Fruit fly (Drosophila melanogaster) whole organism, embryonic: ENCODE results near the gene Cyp310a1.
A peak's percentile ranks its signal among the peaks of the same experiment; 100 is the strongest.

ENCODE experiments used
- Abd-B ChIP-seq: fragments of 200-800 bp; sonication (Bioruptor generic); optimal IDR thresholded peaks from 2 replicates; lab custom pipeline; 2018; ENCODE audit warnings: missing biosample characterization, mild to moderate bottlenecking, missing genetic modification characterization, moderate library complexity
- Atf-2 ChIP-seq: fragments of 200-800 bp; sonication (Bioruptor generic); optimal IDR thresholded peaks from 2 replicates; lab custom pipeline; 2016; ENCODE audit warnings: missing biosample characterization, missing genetic modification characterization
- CG10267 ChIP-seq: fragments of 200-800 bp; sonication (Bioruptor generic); optimal IDR thresholded peaks from 2 replicates; lab custom pipeline; 2018; ENCODE audit warnings: missing biosample characterization, mild to moderate bottlenecking, missing genetic modification characterization, moderate library complexity
- CG11085 ChIP-seq: fragments of 200-800 bp; sonication (Bioruptor generic); IDR thresholded peaks from 2 replicates; pipeline ENCODE4 v1.3.6; 2022; ENCODE audit warnings: missing biosample characterization, missing genetic modification characterization
- CG11093 ChIP-seq: fragments of 200-800 bp; sonication (Bioruptor generic); IDR thresholded peaks from 3 replicates; pipeline ENCODE4 v1.3.6; 2022; ENCODE audit warnings: missing biosample characterization, missing genetic modification characterization
- CG11560 ChIP-seq: fragments of 200-800 bp; sonication (Bioruptor generic); IDR thresholded peaks from 3 replicates; pipeline ENCODE4 v1.3.6; 2022; ENCODE audit warnings: missing biosample characterization, missing genetic modification characterization
- CG14710 ChIP-seq: fragments of 200-800 bp; sonication (Bioruptor generic); optimal IDR thresholded peaks from 3 replicates; lab custom pipeline; 2019; ENCODE audit warnings: missing biosample characterization, mild to moderate bottlenecking, missing genetic modification characterization, moderate library complexity
- CG2199 ChIP-seq: fragments of 200-800 bp; sonication (Bioruptor generic); IDR thresholded peaks from 3 replicates; pipeline ENCODE4 v1.3.6; 2022; ENCODE audit warnings: missing biosample characterization, missing genetic modification characterization
- CG2678 ChIP-seq: fragments of 200-800 bp; sonication (Bioruptor generic); optimal IDR thresholded peaks from 3 replicates; lab custom pipeline; 2019; ENCODE audit warnings: missing biosample characterization, mild to moderate bottlenecking, missing genetic modification characterization, moderate library complexity
- CG2889 ChIP-seq: fragments of 200-800 bp; sonication (Bioruptor generic); IDR thresholded peaks from 3 replicates; pipeline ENCODE4 v1.3.6; 2022; ENCODE audit warnings: missing biosample characterization, missing genetic modification characterization
- CG30020 ChIP-seq: fragments of 200-800 bp; optimal IDR thresholded peaks from 2 replicates; lab custom pipeline; 2019; ENCODE audit warnings: missing biosample characterization, mild to moderate bottlenecking, missing genetic modification characterization, moderate library complexity
- CG31441 ChIP-seq: fragments of 200-800 bp; sonication (Bioruptor generic); IDR thresholded peaks from 2 replicates; pipeline ENCODE4 v1.3.6; 2022; ENCODE audit warnings: missing biosample characterization, missing genetic modification characterization
- CG3163 ChIP-seq: fragments of 200-800 bp; sonication (Bioruptor generic); optimal IDR thresholded peaks from 3 replicates; lab custom pipeline; 2016; ENCODE audit warnings: missing biosample characterization, missing genetic modification characterization
- CG34224 ChIP-seq: fragments of 200-800 bp; sonication (Bioruptor generic); IDR thresholded peaks from 3 replicates; pipeline ENCODE4 v1.3.6; 2022; ENCODE audit warnings: missing biosample characterization, missing genetic modification characterization; ENCODE audit not compliant: partially characterized antibody
- CG3838 ChIP-seq: fragments of 200-800 bp; sonication (Bioruptor generic); optimal IDR thresholded peaks from 3 replicates; lab custom pipeline; 2016; ENCODE audit warnings: missing biosample characterization, missing genetic modification characterization
- CG3995 ChIP-seq: fragments of 200-800 bp; sonication (Bioruptor generic); optimal IDR thresholded peaks from 3 replicates; lab custom pipeline; 2016; ENCODE audit warnings: missing biosample characterization, missing genetic modification characterization
- CG4360 ChIP-seq: fragments of 200-800 bp; sonication (Bioruptor generic); IDR thresholded peaks from 2 replicates; pipeline ENCODE4 v1.3.6; 2022; ENCODE audit warnings: missing biosample characterization, missing genetic modification characterization
- CG6765 ChIP-seq: fragments of 200-800 bp; sonication (Bioruptor generic); optimal IDR thresholded peaks from 3 replicates; lab custom pipeline; 2017; ENCODE audit warnings: missing biosample characterization, mild to moderate bottlenecking, missing genetic modification characterization
- CG9797 ChIP-seq: fragments of 200-800 bp; sonication (Bioruptor generic); optimal IDR thresholded peaks from 3 replicates; lab custom pipeline; 2018; ENCODE audit warnings: missing biosample characterization, mild to moderate bottlenecking, missing genetic modification characterization
- CTCF ChIP-seq: fragments of 200-800 bp; sonication (Bioruptor generic); optimal IDR thresholded peaks from 2 replicates; lab custom pipeline; 2017; ENCODE audit warnings: missing biosample characterization, mild to moderate bottlenecking, missing genetic modification characterization, moderate library complexity
- CoRest ChIP-seq: fragments of 200-800 bp; sonication (Bioruptor generic); optimal IDR thresholded peaks from 3 replicates; lab custom pipeline; 2018; ENCODE audit warnings: missing biosample characterization, mild to moderate bottlenecking, missing genetic modification characterization, moderate library complexity
- CrebB ChIP-seq: fragments of 200-800 bp; sonication (Bioruptor generic); optimal IDR thresholded peaks from 3 replicates; lab custom pipeline; 2018; ENCODE audit warnings: missing biosample characterization, mild to moderate bottlenecking, missing genetic modification characterization
- D19B ChIP-seq: fragments of 200-800 bp; sonication (Bioruptor generic); optimal IDR thresholded peaks from 2 replicates; lab custom pipeline; 2017; ENCODE audit warnings: missing biosample characterization, mild to moderate bottlenecking, missing genetic modification characterization
- Dfd ChIP-seq, 2 experiments: fragments of >200 bp; optimal IDR thresholded peaks; 2 replicates each; lab custom pipeline; 2017; ENCODE audit warnings: missing biosample characterization in 2 of 2, missing genetic modification characterization in 2 of 2
- Dip3 ChIP-seq: fragments of 200-800 bp; sonication (Bioruptor generic); optimal IDR thresholded peaks from 3 replicates; lab custom pipeline; 2016; ENCODE audit warnings: missing biosample characterization, missing genetic modification characterization
- Ets65A ChIP-seq: fragments of 200-800 bp; sonication (Bioruptor generic); peaks from one replicate; lab custom pipeline; 2016; ENCODE audit warnings: missing biosample characterization, missing genetic modification characterization
- Neu2 ChIP-seq: fragments of 200-800 bp; sonication (Bioruptor generic); optimal IDR thresholded peaks from 3 replicates; lab custom pipeline; 2016; ENCODE audit warnings: missing biosample characterization, missing genetic modification characterization, borderline replicate concordance
- Nf-YA ChIP-seq: fragments of 200-800 bp; sonication (Bioruptor generic); IDR thresholded peaks from 2 replicates; pipeline ENCODE4 v1.3.6; 2022; ENCODE audit warnings: missing biosample characterization, missing genetic modification characterization
- Nf-YB ChIP-seq: fragments of 200-800 bp; sonication (Bioruptor generic); optimal IDR thresholded peaks from 3 replicates; lab custom pipeline; 2019; ENCODE audit warnings: missing biosample characterization, mild to moderate bottlenecking, missing genetic modification characterization, moderate library complexity
- Side ChIP-seq: fragments of 200-800 bp; sonication (Bioruptor generic); optimal IDR thresholded peaks from 2 replicates; lab custom pipeline; 2016; ENCODE audit warnings: missing biosample characterization, missing genetic modification characterization
- ato ChIP-seq: fragments of 200-800 bp; sonication (Bioruptor generic); IDR thresholded peaks from 2 replicates; pipeline ENCODE4 v1.3.6; 2022; ENCODE audit warnings: missing biosample characterization, missing genetic modification characterization; ENCODE audit not compliant: partially characterized antibody
- dm ChIP-seq: fragments of 200-800 bp; sonication (Bioruptor generic); optimal IDR thresholded peaks from 3 replicates; lab custom pipeline; 2016; ENCODE audit warnings: missing biosample characterization, missing genetic modification characterization
- en ChIP-seq: fragments of 200-800 bp; sonication (Bioruptor generic); optimal IDR thresholded peaks from 2 replicates; lab custom pipeline; 2016; ENCODE audit warnings: missing biosample characterization, missing genetic modification characterization
- eyg ChIP-seq: fragments of 200-800 bp; sonication (Bioruptor generic); optimal IDR thresholded peaks from 3 replicates; lab custom pipeline; 2016; ENCODE audit warnings: missing biosample characterization, missing genetic modification characterization
- gem ChIP-seq: fragments of 200-800 bp; sonication (Bioruptor generic); optimal IDR thresholded peaks from 2 replicates; lab custom pipeline; 2019; ENCODE audit warnings: missing biosample characterization, mild to moderate bottlenecking, missing genetic modification characterization, moderate library complexity
- gfzf ChIP-seq: fragments of 200-800 bp; sonication (Bioruptor generic); optimal IDR thresholded peaks from 2 replicates; lab custom pipeline; 2016; ENCODE audit warnings: missing biosample characterization, mild to moderate bottlenecking, missing genetic modification characterization, moderate library complexity
- knrl ChIP-seq: fragments of 200-800 bp; sonication (Bioruptor generic); IDR thresholded peaks from 3 replicates; pipeline ENCODE4 v1.3.6; 2022; ENCODE audit warnings: missing biosample characterization, missing genetic modification characterization; ENCODE audit not compliant: partially characterized antibody
- lmd ChIP-seq: fragments of 200-800 bp; sonication (Bioruptor generic); IDR thresholded peaks from 2 replicates; pipeline ENCODE4 v1.3.6; 2022; ENCODE audit warnings: missing biosample characterization, missing genetic modification characterization
- mld ChIP-seq: fragments of 200-800 bp; sonication (Bioruptor generic); IDR thresholded peaks from 3 replicates; pipeline ENCODE4 v1.3.6; 2022; ENCODE audit warnings: missing biosample characterization, missing genetic modification characterization; ENCODE audit not compliant: partially characterized antibody
- nerfin-1 ChIP-seq: fragments of 200-800 bp; sonication (Bioruptor generic); optimal IDR thresholded peaks from 3 replicates; lab custom pipeline; 2019; ENCODE audit warnings: missing biosample characterization, mild to moderate bottlenecking, missing genetic modification characterization, moderate library complexity
- pb ChIP-seq: fragments of 200-800 bp; sonication (Bioruptor generic); optimal IDR thresholded peaks from 3 replicates; lab custom pipeline; 2016; ENCODE audit warnings: missing biosample characterization, missing genetic modification characterization
- pnt ChIP-seq: fragments of 200-800 bp; sonication (Bioruptor generic); optimal IDR thresholded peaks from 3 replicates; lab custom pipeline; 2016; ENCODE audit warnings: missing biosample characterization, missing genetic modification characterization
- pros ChIP-seq: fragments of 200-800 bp; sonication (Bioruptor generic); optimal IDR thresholded peaks from 3 replicates; lab custom pipeline; 2019; ENCODE audit warnings: missing biosample characterization, mild to moderate bottlenecking, missing genetic modification characterization, moderate library complexity
- psq ChIP-seq: fragments of 200-800 bp; sonication (Bioruptor generic); optimal IDR thresholded peaks from 2 replicates; lab custom pipeline; 2017; ENCODE audit warnings: missing biosample characterization, missing genetic modification characterization
- row ChIP-seq: fragments of 200-800 bp; sonication (Bioruptor generic); IDR thresholded peaks from 3 replicates; pipeline ENCODE4 v1.3.6; 2022; ENCODE audit warnings: missing biosample characterization, missing genetic modification characterization
- run ChIP-seq: fragments of 200-800 bp; sonication (Bioruptor generic); optimal IDR thresholded peaks from 3 replicates; lab custom pipeline; 2018; ENCODE audit warnings: missing biosample characterization, mild to moderate bottlenecking, missing genetic modification characterization
- slbo ChIP-seq: fragments of 200-800 bp; sonication (Bioruptor generic); IDR thresholded peaks from 2 replicates; pipeline ENCODE4 v1.3.6; 2022; ENCODE audit warnings: missing biosample characterization, missing genetic modification characterization
- ssp ChIP-seq: fragments of 200-800 bp; sonication (Bioruptor generic); IDR thresholded peaks from 2 replicates; pipeline ENCODE4 v1.3.6; 2022; ENCODE audit warnings: missing biosample characterization, missing genetic modification characterization
- stwl ChIP-seq: fragments of 200-800 bp; sonication (Bioruptor generic); optimal IDR thresholded peaks from 3 replicates; lab custom pipeline; 2018; ENCODE audit warnings: missing biosample characterization, mild to moderate bottlenecking, missing genetic modification characterization, moderate library complexity
- tin ChIP-seq: fragments of 200-800 bp; sonication (Bioruptor generic); optimal IDR thresholded peaks from 3 replicates; lab custom pipeline; 2016; ENCODE audit warnings: missing biosample characterization, missing genetic modification characterization
- twi ChIP-seq: fragments of 200-800 bp; optimal IDR thresholded peaks from 2 replicates; lab custom pipeline; 2019; ENCODE audit warnings: missing biosample characterization, mild to moderate bottlenecking, missing genetic modification characterization, moderate library complexity
- yki ChIP-seq: fragments of >200 bp; optimal IDR thresholded peaks from 3 replicates; lab custom pipeline; 2018
- zf30C ChIP-seq: fragments of 200-800 bp; sonication (Bioruptor generic); optimal IDR thresholded peaks from 3 replicates; lab custom pipeline; 2018; ENCODE audit warnings: missing biosample characterization, mild to moderate bottlenecking, missing genetic modification characterization

Gene Cyp310a1

dm6 chr2L:18606642-18607041 lies 46.2 kb downstream of the Cyp310a1 start, which contains the start of gene CG10333 (continued):
- TF ChIP-seq stwl (tag; lab: Kevin White, UChicago) = peak; percentile 61
- peak; percentile 93 for TF ChIP-seq CG3995
- no peak for TF ChIP-seq CG2678 (tag; lab: Kevin White, UChicago)
- TF ChIP-seq Nf-YA (GFP tag; lab: Robert Waterston, UW) = no peak
- TF ChIP-seq nerfin-1 (tag; lab: Kevin White, UChicago) = no peak
- TF ChIP-seq mld (GFP tag; lab: Robert Waterston, UW) = no peak
- TF ChIP-seq pnt (GFP tag; lab: Kevin White, UChicago) = no peak
- TF ChIP-seq ato (GFP tag; lab: Robert Waterston, UW) = no peak
- TF ChIP-seq Atf-2 = no peak
- peak; percentile 43 for TF ChIP-seq CG10267
- TF ChIP-seq dm (GFP tag; lab: Kevin White, UChicago) = no peak
- TF ChIP-seq CG2889 (GFP tag; lab: Robert Waterston, UW) = no peak
- no peak for TF ChIP-seq tin (GFP tag; lab: Kevin White, UChicago)
- no peak for TF ChIP-seq pros (GFP tag; lab: Kevin White, UChicago)
- TF ChIP-seq CG9797 = peak; percentile 46
- TF ChIP-seq knrl (GFP tag; lab: Robert Waterston, UW) = no peak
- no peak for TF ChIP-seq D19B (GFP tag; lab: Kevin White, UChicago)
- TF ChIP-seq CG11085 (GFP tag; lab: Robert Waterston, UW) = no peak
- no peak for TF ChIP-seq twi (tag; lab: Kevin White, UChicago)
- TF ChIP-seq CG34224 (GFP tag; lab: Robert Waterston, UW) = no peak; the same call in 1 of the 3 replicates
- TF ChIP-seq lmd (GFP tag; lab: Robert Waterston, UW) = no peak
- TF ChIP-seq run (tag; lab: Kevin White, UChicago) = no peak
- TF ChIP-seq Dip3 (GFP tag; lab: Kevin White, UChicago) = no peak
- no peak for TF ChIP-seq pb (GFP tag; lab: Kevin White, UChicago)
- no peak for TF ChIP-seq zf30C (GFP tag; lab: Kevin White, UChicago)
- TF ChIP-seq CTCF (GFP tag; lab: Kevin White, UChicago) = no peak
- TF ChIP-seq yki = no peak
- no peak for TF ChIP-seq eyg (GFP tag; lab: Kevin White, UChicago)
- TF ChIP-seq Neu2 (GFP tag; lab: Kevin White, UChicago) = no peak
- no peak for TF ChIP-seq CG11560
- no peak for TF ChIP-seq CG3838
- peak; percentile 54 for TF ChIP-seq CG14710 (tag; lab: Kevin White, UChicago)
- TF ChIP-seq gfzf (GFP tag; lab: Kevin White, UChicago) = peak; percentile 71
- TF ChIP-seq psq (GFP tag; lab: Kevin White, UChicago) = no peak
- TF ChIP-seq CG2199 (GFP tag; lab: Robert Waterston, UW) = no peak
- TF ChIP-seq CG3163 (GFP tag; lab: Kevin White, UChicago) = no peak
- TF ChIP-seq CG4360 (GFP tag; lab: Robert Waterston, UW) = no peak
- no peak for TF ChIP-seq Dfd (GFP tag; optimal IDR thresholded peaks at IDR 0.05; lab: Kevin White, UChicago)
- peak; percentile 11 for TF ChIP-seq CG30020 (tag; lab: Kevin White, UChicago)
- TF ChIP-seq gem (tag; lab: Kevin White, UChicago) = no peak
- TF ChIP-seq ssp (GFP tag; lab: Robert Waterston, UW) = no peak
- no peak for TF ChIP-seq Nf-YB
- TF ChIP-seq CrebB (tag; lab: Kevin White, UChicago) = no peak
- no peak for TF ChIP-seq CG11093 (GFP tag; lab: Robert Waterston, UW)
- TF ChIP-seq en (GFP tag; lab: Kevin White, UChicago) = no peak
- no peak for TF ChIP-seq Abd-B (GFP tag; lab: Kevin White, UChicago)
- no peak for TF ChIP-seq CG6765
- TF ChIP-seq CG31441 (GFP tag; lab: Robert Waterston, UW) = no peak
- no peak for TF ChIP-seq slbo (GFP tag; lab: Robert Waterston, UW)
- no peak for TF ChIP-seq CoRest
- TF ChIP-seq row (GFP tag; lab: Robert Waterston, UW) = peak; percentile 70
- no peak for TF ChIP-seq Side
- TF ChIP-seq Ets65A = no peak
